Fruit fly (Drosophila melanogaster) whole organism, pupa: ENCODE data around the gene CG43131.

Source experiments
- CG15710 ChIP-seq: fragments of 200-800 bp; sonication (Bioruptor generic); optimal IDR thresholded peaks from 2 replicates; lab custom pipeline; 2018; ENCODE audit warnings: missing biosample characterization, mild to moderate bottlenecking, missing genetic modification characterization, moderate library complexity
- CG17806 ChIP-seq: fragments of 200-800 bp; sonication (Bioruptor generic); optimal IDR thresholded peaks from 2 replicates; lab custom pipeline; 2018; ENCODE audit warnings: missing biosample characterization, mild to moderate bottlenecking, missing genetic modification characterization, moderate library complexity
- CG32121 ChIP-seq: fragments of 200-800 bp; sonication (Bioruptor generic); IDR thresholded peaks from 2 replicates; pipeline ENCODE4 v1.3.6; 2022; ENCODE audit warnings: missing biosample characterization, missing genetic modification characterization
- CG4496 ChIP-seq: fragments of 200-800 bp; sonication (Bioruptor generic); IDR thresholded peaks from 3 replicates; pipeline ENCODE4 v1.3.6; 2022; ENCODE audit warnings: missing biosample characterization, missing genetic modification characterization
- CG8159 ChIP-seq: fragments of 200-800 bp; sonication (Bioruptor generic); optimal IDR thresholded peaks from 3 replicates; lab custom pipeline; 2018; ENCODE audit warnings: missing biosample characterization, mild to moderate bottlenecking, missing genetic modification characterization, moderate library complexity
- CG8301 ChIP-seq: fragments of 200-800 bp; sonication (Bioruptor generic); optimal IDR thresholded peaks from 2 replicates; lab custom pipeline; 2018; ENCODE audit warnings: missing biosample characterization, mild to moderate bottlenecking, missing genetic modification characterization
- CG9948 ChIP-seq: fragments of 200-800 bp; sonication (Bioruptor generic); optimal IDR thresholded peaks from 2 replicates; lab custom pipeline; 2018; ENCODE audit warnings: missing biosample characterization, mild to moderate bottlenecking, missing genetic modification characterization, moderate library complexity
- EcR ChIP-seq: fragments of 200-800 bp; sonication (Bioruptor generic); optimal IDR thresholded peaks from 3 replicates; lab custom pipeline; 2019; ENCODE audit warnings: missing biosample characterization, missing genetic modification characterization, mild to moderate bottlenecking, moderate library complexity, missing genetic modification reagents
- Ets98B ChIP-seq: fragments of 200-800 bp; sonication (Bioruptor generic); IDR thresholded peaks from 2 replicates; pipeline ENCODE4 v1.3.6; 2022; ENCODE audit warnings: missing biosample characterization, missing genetic modification characterization
- Pif1A ChIP-seq: fragments of 200-800 bp; sonication (Bioruptor generic); optimal IDR thresholded peaks from 3 replicates; lab custom pipeline; 2016; ENCODE audit warnings: missing biosample characterization, missing genetic modification characterization
- Pif1B ChIP-seq: fragments of 200-800 bp; sonication (Bioruptor generic); optimal IDR thresholded peaks from 3 replicates; lab custom pipeline; 2016; ENCODE audit warnings: missing biosample characterization, missing genetic modification characterization
- Snoo ChIP-seq: fragments of 200-800 bp; sonication (Bioruptor generic); optimal IDR thresholded peaks from 3 replicates; lab custom pipeline; 2017; ENCODE audit warnings: missing biosample characterization, mild to moderate bottlenecking, missing genetic modification characterization, inconsistent platforms
- fd96Ca ChIP-seq: fragments of 200-800 bp; sonication (Bioruptor generic); IDR thresholded peaks from 3 replicates; pipeline ENCODE4 v1.3.6; 2022; ENCODE audit warnings: missing biosample characterization, missing genetic modification characterization
- rn ChIP-seq: fragments of 200-800 bp; sonication (Bioruptor generic); IDR thresholded peaks from 2 replicates; pipeline ENCODE4 v1.3.6; 2022; ENCODE audit warnings: missing biosample characterization, missing genetic modification characterization

dm6 chr3R:5109558-5110211 is 707 bp upstream of the CG43131 start:
- TF ChIP-seq Ets98B (GFP tag; lab: Robert Waterston, UW) (no peak), CG8159 (no peak), CG8301 (tag; lab: Kevin White, UChicago) (no peak), Pif1A (no peak), EcR (no peak), CG4496 (GFP tag; lab: Robert Waterston, UW) (0 out of 3 replicates have a peak, but pooled peaks have one; percentile 11), Pif1B (no peak), CG9948 (no peak), CG32121 (GFP tag; lab: Robert Waterston, UW) (no peak), fd96Ca (GFP tag; lab: Robert Waterston, UW) (no peak), Snoo (tag; lab: Kevin White, UChicago) (no peak), CG17806 (tag; lab: Kevin White, UChicago) (no peak), rn (GFP tag; lab: Robert Waterston, UW) (no peak), CG15710 (tag; lab: Kevin White, UChicago) (no peak)
